Worm (Caenorhabditis elegans) whole organism, early embryonic: Measurements from ENCODE around the gene farl-11.

Experiments used
- B0310.2 ChIP-seq: sonication (generic microtip); optimal IDR thresholded peaks from 2 replicates; lab custom pipeline; 2016; ENCODE audit warnings: mild to moderate bottlenecking, missing genetic modification characterization, missing compliant biosample characterization
- F13C5.2 ChIP-seq: sonication (generic microtip); optimal IDR thresholded peaks from 2 replicates; lab custom pipeline; 2017; ENCODE audit warnings: mild to moderate bottlenecking, missing genetic modification characterization, inconsistent platforms, missing compliant biosample characterization
- aly-1 ChIP-seq: sonication (generic microtip); optimal IDR thresholded peaks from 2 replicates; lab custom pipeline; 2016; ENCODE audit warnings: missing genetic modification characterization, missing compliant biosample characterization
- ama-1 ChIP-seq: fragments of 150-350 bp; optimal IDR thresholded peaks from 2 replicates; lab custom pipeline; 2014
- ceh-13 ChIP-seq: fragments of 200-800 bp; sonication (Bioruptor generic); optimal IDR thresholded peaks from 2 replicates; lab custom pipeline; 2018; ENCODE audit warnings: mild to moderate bottlenecking, missing genetic modification characterization, missing compliant biosample characterization
- ceh-36 ChIP-seq: sonication (generic microtip); optimal IDR thresholded peaks from 2 replicates; lab custom pipeline; 2016; ENCODE audit warnings: missing genetic modification characterization, inconsistent platforms, missing compliant biosample characterization
- ets-7 ChIP-seq: sonication (generic microtip); optimal IDR thresholded peaks from 2 replicates; lab custom pipeline; 2016; ENCODE audit warnings: missing genotype, missing genetic modification characterization, missing compliant biosample characterization
- flt-1 ChIP-seq: fragments of 200-800 bp; sonication (Bioruptor generic); IDR thresholded peaks from 2 replicates; pipeline ENCODE4 v1.3.6; 2022; ENCODE audit warnings: missing genetic modification characterization, missing compliant biosample characterization
- hmbx-1 ChIP-seq: sonication (generic microtip); optimal IDR thresholded peaks from 2 replicates; lab custom pipeline; 2016; ENCODE audit warnings: mild to moderate bottlenecking, missing genetic modification characterization, missing compliant biosample characterization
- hmg-4 ChIP-seq: fragments of 200-800 bp; sonication (Bioruptor generic); optimal IDR thresholded peaks from 2 replicates; lab custom pipeline; 2018; ENCODE audit warnings: mild to moderate bottlenecking, missing genetic modification characterization, missing compliant biosample characterization
- hnd-1 ChIP-seq: sonication (generic microtip); optimal IDR thresholded peaks from 2 replicates; lab custom pipeline; 2016; ENCODE audit warnings: missing genetic modification characterization, missing compliant biosample characterization
- pes-1 ChIP-seq: fragments of 200-800 bp; sonication (Bioruptor generic); IDR thresholded peaks from 2 replicates; pipeline ENCODE4 v1.3.6; 2022; ENCODE audit warnings: missing genetic modification reagents, missing genetic modification characterization, missing compliant biosample characterization
- scrt-1 ChIP-seq: fragments of 200-800 bp; sonication (Bioruptor generic); IDR thresholded peaks from 2 replicates; pipeline ENCODE4 v1.3.6; 2022; ENCODE audit warnings: missing genetic modification characterization, missing compliant biosample characterization
- sea-1 ChIP-seq: fragments of 200-800 bp; sonication (Bioruptor generic); conservative IDR thresholded peaks from 2 replicates; pipeline ENCODE4 v1.3.6; 2022; ENCODE audit warnings: missing genetic modification characterization, missing compliant biosample characterization
- tbx-11 ChIP-seq: fragments of 200-800 bp; sonication (Bioruptor generic); IDR thresholded peaks from 2 replicates; pipeline ENCODE4 v1.3.6; 2022; ENCODE audit warnings: missing genetic modification characterization, missing compliant biosample characterization
- tbx-37 ChIP-seq: fragments of 200-800 bp; sonication (Bioruptor generic); conservative IDR thresholded peaks from 2 replicates; pipeline ENCODE4 v1.3.6; 2022; ENCODE audit warnings: missing genetic modification reagents, missing genetic modification characterization, missing compliant biosample characterization
- tra-4 ChIP-seq: sonication (generic microtip); optimal IDR thresholded peaks from 2 replicates; lab custom pipeline; 2017; ENCODE audit warnings: missing genetic modification characterization, missing compliant biosample characterization

Gene farl-11

ce11 chrII:7139064-7139463 lies 34.2 kb upstream of the farl-11 start:
- TF ChIP-seq sea-1 (GFP tag; lab: Robert Waterston, UW) (no peak), F13C5.2 (tag; lab: Kevin White, UChicago) (no peak), flt-1 (GFP tag; lab: Robert Waterston, UW) (no peak), aly-1 (no peak), tbx-11 (GFP tag; lab: Robert Waterston, UW) (no peak), tbx-37 (GFP tag; lab: Robert Waterston, UW) (no peak), hnd-1 (tag; lab: Kevin White, UChicago) (no peak), scrt-1 (GFP tag; lab: Robert Waterston, UW) (no peak), ama-1 (lab: Kevin White, UChicago) (no peak), pes-1 (GFP tag; lab: Robert Waterston, UW) (no peak), hmg-4 (GFP tag; lab: Kevin White, UChicago) (no peak), ceh-13 (GFP tag; lab: Kevin White, UChicago) (no peak), hmbx-1 (tag; lab: Kevin White, UChicago) (no peak), ceh-36 (tag; lab: Kevin White, UChicago) (no peak), tra-4 (tag; lab: Kevin White, UChicago) (no peak), ets-7 (tag; lab: Kevin White, UChicago) (no peak), B0310.2 (tag; lab: Kevin White, UChicago) (no peak)

DNA sequence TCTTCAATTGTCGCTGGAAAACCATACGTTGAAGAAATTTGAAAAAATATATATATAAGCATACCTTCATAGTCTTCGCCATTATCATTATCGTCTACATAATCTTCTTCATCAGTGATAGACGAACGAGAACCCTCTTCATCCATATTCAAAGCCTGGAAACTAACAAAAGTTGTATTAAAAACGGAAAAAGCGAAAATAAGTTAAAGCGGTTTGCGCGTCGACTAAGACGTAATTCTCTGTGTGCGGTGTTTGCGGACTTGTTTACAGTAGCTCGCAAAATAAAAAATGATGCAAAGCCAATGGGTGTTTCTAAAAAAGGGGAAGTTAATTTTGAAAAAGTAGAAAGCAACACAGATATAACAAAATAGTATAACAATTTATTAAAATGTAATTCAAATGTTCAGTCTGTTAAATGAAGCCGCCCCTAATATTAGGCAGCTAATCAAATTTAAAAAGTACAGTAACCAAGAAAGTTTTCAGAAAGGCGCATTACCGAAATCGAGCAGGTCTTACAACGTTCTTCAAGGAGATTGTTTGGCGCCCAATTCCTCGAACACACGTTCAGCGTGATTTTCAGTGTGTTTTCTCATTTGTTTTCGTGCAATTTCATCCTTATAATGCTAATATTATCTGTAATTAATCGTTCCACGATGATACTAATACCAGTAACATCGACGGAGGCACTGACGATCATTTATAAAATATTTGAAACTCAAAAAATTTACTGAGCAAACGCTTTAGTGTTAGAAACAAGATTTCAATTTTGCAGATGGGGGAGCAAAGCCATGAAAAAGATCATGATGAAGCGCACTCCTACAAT lies 27.2 kb upstream of the farl-11 start, which contains the start of the genes T07F8.4 and gld-3:
Gene T07F8.4 (minus strand): TSS at position 162 of the 823 bp plus-strand sequence.
Gene gld-3 (plus strand): TSS at position 773 of the 823 bp plus-strand sequence.
- TF ChIP-seq aly-1 (no peak), tbx-11 (GFP tag; lab: Robert Waterston, UW) (no peak), sea-1 (GFP tag; lab: Robert Waterston, UW) (no peak), ama-1 (lab: Kevin White, UChicago) (no peak), hmbx-1 (tag; lab: Kevin White, UChicago) (no peak), ceh-13 (GFP tag; lab: Kevin White, UChicago) (no peak), scrt-1 (GFP tag; lab: Robert Waterston, UW) (no peak), tra-4 (tag; lab: Kevin White, UChicago) (no peak), B0310.2 (tag; lab: Kevin White, UChicago) (no peak), F13C5.2 (tag; lab: Kevin White, UChicago) (no peak), hmg-4 (GFP tag; lab: Kevin White, UChicago) (no peak), tbx-37 (GFP tag; lab: Robert Waterston, UW) (no peak), ets-7 (tag; lab: Kevin White, UChicago) (no peak), hnd-1 (tag; lab: Kevin White, UChicago) (no peak), ceh-36 (tag; lab: Kevin White, UChicago) (no peak), flt-1 (GFP tag; lab: Robert Waterston, UW) (no peak), pes-1 (GFP tag; lab: Robert Waterston, UW) (no peak)

- TF ChIP-seq hmbx-1 (tag; lab: Kevin White, UChicago), result no peak
- no peak for TF ChIP-seq scrt-1 (GFP tag; lab: Robert Waterston, UW)
- no peak for TF ChIP-seq ets-7 (tag; lab: Kevin White, UChicago)
- TF ChIP-seq tra-4 (tag; lab: Kevin White, UChicago), result no peak
- no peak for TF ChIP-seq pes-1 (GFP tag; lab: Robert Waterston, UW)
- TF ChIP-seq ceh-13 (GFP tag; lab: Kevin White, UChicago), result no peak
- TF ChIP-seq flt-1 (GFP tag; lab: Robert Waterston, UW), result no peak
- no peak for TF ChIP-seq ceh-36 (tag; lab: Kevin White, UChicago)
- no peak for TF ChIP-seq hnd-1 (tag; lab: Kevin White, UChicago)
- TF ChIP-seq hmg-4 (GFP tag; lab: Kevin White, UChicago), result no peak
- TF ChIP-seq aly-1, result no peak
- no peak for TF ChIP-seq sea-1 (GFP tag; lab: Robert Waterston, UW)
- TF ChIP-seq tbx-11 (GFP tag; lab: Robert Waterston, UW), result no peak
- TF ChIP-seq F13C5.2 (tag; lab: Kevin White, UChicago), result no peak
- no peak for TF ChIP-seq ama-1 (lab: Kevin White, UChicago)
Observed at ce11 chrII:7126457-7126856, 21.6 kb upstream of the farl-11 start, which contains the start of gene F10E7.1. Gene F10E7.1, plus strand, starts transcription at chrII:7126757.

DNA sequence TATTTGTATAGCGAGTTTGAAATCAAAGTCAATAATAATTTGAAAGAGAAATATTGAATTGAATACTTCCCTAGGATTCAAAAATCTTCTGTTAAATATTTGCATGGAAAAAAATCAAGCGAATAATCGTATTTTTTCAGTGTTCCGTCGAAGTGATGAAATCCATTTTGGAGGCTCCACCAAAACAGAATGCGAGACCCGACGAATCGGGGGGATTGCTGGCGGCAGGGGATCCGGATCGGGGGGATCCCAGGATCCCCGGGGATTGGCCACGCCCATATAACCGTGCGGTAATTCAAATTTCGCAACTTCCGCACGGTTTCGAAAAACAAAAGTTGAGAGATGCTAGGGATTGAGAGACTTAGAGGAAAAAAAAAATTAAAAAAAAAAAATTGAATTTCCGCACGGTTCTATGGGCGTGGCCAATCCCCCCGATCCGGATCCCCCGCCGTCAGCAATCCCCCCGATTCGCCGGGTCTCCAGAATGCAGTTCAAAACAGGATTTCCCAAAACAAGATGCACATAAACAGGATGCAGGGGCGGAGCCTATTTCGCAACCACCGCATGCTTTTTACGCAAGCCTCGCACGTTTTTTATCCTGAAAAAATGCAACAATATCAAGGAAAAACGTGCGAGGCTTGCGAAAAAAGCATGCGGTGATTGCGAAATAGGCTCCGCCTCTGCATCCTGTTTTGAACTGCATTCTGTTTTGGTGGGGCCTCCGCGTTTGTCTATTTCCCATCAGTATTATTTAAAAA lies 18.0 kb upstream of the farl-11 start, which contains the start of gene F10E7.11:
Gene F10E7.11 (minus strand): TSS at position 232 of the 758 bp plus-strand sequence.
- no peak for TF ChIP-seq flt-1 (GFP tag; lab: Robert Waterston, UW)
- no peak for TF ChIP-seq hmg-4 (GFP tag; lab: Kevin White, UChicago)
- TF ChIP-seq ama-1 (lab: Kevin White, UChicago), result no peak
- no peak for TF ChIP-seq ceh-36 (tag; lab: Kevin White, UChicago)
- TF ChIP-seq sea-1 (GFP tag; lab: Robert Waterston, UW), result no peak
- no peak for TF ChIP-seq ceh-13 (GFP tag; lab: Kevin White, UChicago)
- TF ChIP-seq hnd-1 (tag; lab: Kevin White, UChicago), result no peak
- no peak for TF ChIP-seq scrt-1 (GFP tag; lab: Robert Waterston, UW)
- TF ChIP-seq pes-1 (GFP tag; lab: Robert Waterston, UW), result no peak
- no peak for TF ChIP-seq tra-4 (tag; lab: Kevin White, UChicago)
- no peak for TF ChIP-seq B0310.2 (tag; lab: Kevin White, UChicago)
- no peak for TF ChIP-seq F13C5.2 (tag; lab: Kevin White, UChicago)
- TF ChIP-seq hmbx-1 (tag; lab: Kevin White, UChicago), result no peak
- TF ChIP-seq tbx-37 (GFP tag; lab: Robert Waterston, UW), result no peak
- no peak for TF ChIP-seq aly-1
- no peak for TF ChIP-seq ets-7 (tag; lab: Kevin White, UChicago)
- TF ChIP-seq tbx-11 (GFP tag; lab: Robert Waterston, UW), result no peak

DNA sequence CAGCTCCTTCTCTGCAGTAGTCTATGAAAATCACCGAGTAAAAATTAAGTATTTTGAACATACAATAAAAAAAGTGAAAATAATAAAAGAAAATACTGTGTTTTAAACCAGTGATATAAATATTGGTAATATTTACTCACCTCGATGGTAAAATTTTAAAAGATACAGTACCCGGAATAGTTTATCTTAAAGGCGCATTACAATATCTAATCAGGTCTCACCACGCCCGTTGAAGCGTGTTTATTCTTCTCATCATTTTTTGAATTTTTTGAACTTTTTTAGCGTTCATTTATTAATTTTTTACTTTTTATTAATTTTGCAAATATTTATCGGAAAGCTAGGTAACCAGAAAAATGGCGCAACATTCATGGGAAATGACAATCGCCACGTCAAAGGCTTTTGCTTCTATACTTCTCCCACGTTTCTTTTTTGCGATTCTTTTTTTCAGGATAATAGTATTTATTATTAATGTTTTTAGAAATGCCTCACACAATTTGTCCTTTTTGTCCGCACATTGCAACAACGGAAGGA lies 17.0 kb upstream of the farl-11 start, which contains the start of gene F10E7.2:
Gene F10E7.2 (plus strand): TSS at position 481 of the 531 bp plus-strand sequence.
- TF ChIP-seq ceh-36 (tag; lab: Kevin White, UChicago) (no peak), hmbx-1 (tag; lab: Kevin White, UChicago) (no peak), tbx-11 (GFP tag; lab: Robert Waterston, UW) (no peak), tbx-37 (GFP tag; lab: Robert Waterston, UW) (no peak), ets-7 (tag; lab: Kevin White, UChicago) (no peak), hnd-1 (tag; lab: Kevin White, UChicago) (no peak), flt-1 (GFP tag; lab: Robert Waterston, UW) (no peak), ama-1 (lab: Kevin White, UChicago) (no peak), aly-1 (no peak), pes-1 (GFP tag; lab: Robert Waterston, UW) (no peak), F13C5.2 (tag; lab: Kevin White, UChicago) (no peak), scrt-1 (GFP tag; lab: Robert Waterston, UW) (no peak), hmg-4 (GFP tag; lab: Kevin White, UChicago) (no peak), B0310.2 (tag; lab: Kevin White, UChicago) (no peak), ceh-13 (GFP tag; lab: Kevin White, UChicago) (no peak), tra-4 (tag; lab: Kevin White, UChicago) (no peak), sea-1 (GFP tag; lab: Robert Waterston, UW) (no peak)
